Worm (Caenorhabditis elegans): ENCODE results near the gene ZC196.3.
"Not testable (repeated sequence)": the region's sequence is repeated elsewhere in the genome, so short reads cannot be mapped to it uniquely, and the experiment has no call there.

Gene ZC196.3

ce11 chrV:8736369-8736768 is at the start of gene ZC196.3:
Gene ZC196.3 (plus strand): TSS chrV:8736669.
- TF ChIP-seq K12H6.12 (tag; optimal IDR thresholded peaks at IDR 0.05), result no peak
- TF ChIP-seq nfya-1 (tag; optimal IDR thresholded peaks at IDR 0.05; ENCODE audit: borderline replicate concordance, insufficient read depth), result no peak
- no peak for TF ChIP-seq lir-1 (GFP tag; conservative IDR thresholded peaks at IDR 0.05)
- TF ChIP-seq ceh-91 (GFP tag; IDR thresholded peaks at IDR 0.05), result no peak
- TF ChIP-seq cebp-2 (GFP tag; IDR thresholded peaks at IDR 0.05), result no peak
- no peak for TF ChIP-seq mcd-1 (GFP tag; IDR thresholded peaks at IDR 0.05)

DNA sequence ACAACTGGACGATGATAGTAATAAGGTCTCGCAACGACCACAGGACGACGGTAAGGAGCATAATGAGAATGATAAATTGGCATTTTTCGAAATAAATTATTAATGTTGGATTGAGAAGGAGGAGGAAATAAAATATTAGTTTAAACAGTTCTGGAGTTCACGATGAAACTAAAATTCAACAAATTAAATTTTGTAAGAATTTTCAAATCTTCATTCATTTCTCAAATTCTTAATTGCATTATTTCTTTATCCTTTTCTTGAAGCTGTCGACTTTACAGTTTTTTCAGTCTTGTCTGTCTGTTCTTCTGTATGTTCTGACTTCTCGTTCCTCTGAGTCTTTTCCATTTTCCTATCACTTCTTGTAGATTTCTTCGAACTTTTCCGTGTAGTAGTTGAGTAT is 49.7 kb upstream of the ZC196.3 start, which contains the start of gene ZC190.7:
ZC190.7 (minus strand) TSS at position 101 of the 400 bp plus-strand sequence.
- TF ChIP-seq hrde-1 (tag; optimal IDR thresholded peaks at IDR 0.05; ENCODE audit: borderline replicate concordance) (no peak), dpff-1 (tag; optimal IDR thresholded peaks at IDR 0.05) (no peak)

DNA sequence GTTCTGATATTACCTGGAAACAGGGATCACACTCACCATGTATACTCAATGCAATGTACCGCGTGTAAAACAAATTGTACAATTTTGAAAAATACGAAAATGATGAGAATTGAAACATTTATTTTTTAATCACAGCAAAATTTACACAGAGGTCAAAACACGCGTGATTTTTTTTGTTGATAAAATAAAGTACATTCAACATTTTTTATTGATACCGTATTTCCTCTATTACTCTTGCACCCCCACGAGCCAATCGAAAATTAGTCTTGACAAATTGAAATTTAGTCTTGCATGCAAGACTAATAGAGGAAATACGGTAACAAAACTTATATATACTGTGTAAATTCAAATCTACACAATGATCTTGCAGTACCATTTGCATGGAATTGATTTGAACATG is 48.8 kb upstream of the ZC196.3 start, which contains the start of gene ZC190.8:
ZC190.8 (minus strand) TSS at position 101 of the 400 bp plus-strand sequence.
- TF ChIP-seq ceh-100 (GFP tag; IDR thresholded peaks at IDR 0.05), result no peak
- TF ChIP-seq ama-1 (optimal IDR thresholded peaks at IDR 0.05), result no peak
- TF ChIP-seq ama-1 (GFP tag; optimal IDR thresholded peaks at IDR 0.05), result no peak

- not testable (repeated sequence) for TF ChIP-seq lin-26 (GFP tag; IDR thresholded peaks at IDR 0.05); tlf-1 (GFP tag; optimal IDR thresholded peaks at IDR 0.05); bed-1 (GFP tag; IDR thresholded peaks at IDR 0.05)
Observed at ce11 chrV:8696218-8696617, 40.3 kb upstream of the ZC196.3 start, which contains the start of gene ZC190.10. Gene ZC190.10 (minus strand): TSS chrV:8696318.

- TF ChIP-seq madf-6 (GFP tag; IDR thresholded peaks at IDR 0.05) (no peak), sdz-38 (tag; optimal IDR thresholded peaks at IDR 0.05) (no peak), hlh-12 (tag; optimal IDR thresholded peaks at IDR 0.05) (no peak), akir-1 (GFP tag; optimal IDR thresholded peaks at IDR 0.05) (no peak), lsy-27 (tag; optimal IDR thresholded peaks at IDR 0.05; ENCODE audit: borderline replicate concordance, insufficient read depth) (no peak), attf-5 (GFP tag; optimal IDR thresholded peaks at IDR 0.05) (no peak), F57A8.1 (GFP tag; optimal IDR thresholded peaks at IDR 0.05) (no peak), hmg-20 (GFP tag; IDR thresholded peaks at IDR 0.05) (no peak), aptf-2 (GFP tag; conservative IDR thresholded peaks at IDR 0.05) (no peak), aptf-3 (GFP tag; IDR thresholded peaks at IDR 0.05) (no peak), ztf-26 (tag; optimal IDR thresholded peaks at IDR 0.05) (no peak), B0035.1 (tag; optimal IDR thresholded peaks at IDR 0.05) (no peak), zim-3 (tag; optimal IDR thresholded peaks at IDR 0.05) (no peak), lag-1 (GFP tag; IDR thresholded peaks at IDR 0.05) (no peak)
Observed at ce11 chrV:8711910-8712309, 24.6 kb upstream of the ZC196.3 start, which contains the start of gene ZC178.2. Gene ZC178.2 (minus strand): TSS chrV:8712010.

DNA sequence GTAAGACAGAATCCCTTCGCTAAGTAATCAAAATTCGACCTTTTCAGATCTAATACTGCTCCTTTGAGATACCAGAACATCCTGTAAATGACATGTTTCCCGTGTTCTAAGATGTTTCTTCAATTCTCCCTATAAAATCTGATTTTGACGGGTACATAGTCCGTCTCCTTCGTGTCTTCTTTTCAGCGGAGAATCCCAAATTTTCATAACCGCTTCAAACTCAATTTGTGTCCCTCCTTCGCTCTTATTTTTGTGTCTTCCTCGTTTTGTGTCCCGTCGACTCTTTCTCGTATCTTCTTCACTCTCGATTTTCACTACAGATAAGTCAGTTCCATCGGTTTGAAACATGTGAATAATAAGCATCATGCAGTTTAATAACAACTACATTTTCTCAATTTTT is 20.3 kb upstream of the ZC196.3 start, which contains the start of gene glr-5:
glr-5 (plus strand) TSS at position 321 of the 400 bp plus-strand sequence.
- TF ChIP-seq madf-8 (GFP tag; conservative IDR thresholded peaks at IDR 0.05) (no peak), ztf-6 (GFP tag; IDR thresholded peaks at IDR 0.05) (no peak), dox-1 (GFP tag; IDR thresholded peaks at IDR 0.05) (no peak), T07F8.4 (tag; optimal IDR thresholded peaks at IDR 0.05) (no peak), madf-6 (GFP tag; IDR thresholded peaks at IDR 0.05) (no peak), gei-17 (GFP tag; optimal IDR thresholded peaks at IDR 0.05) (no peak), zim-3 (tag; optimal IDR thresholded peaks at IDR 0.05) (no peak), attf-5 (GFP tag; optimal IDR thresholded peaks at IDR 0.05) (no peak), sdz-38 (tag; optimal IDR thresholded peaks at IDR 0.05) (no peak), nfya-2 (GFP tag; IDR thresholded peaks at IDR 0.05) (no peak), mxl-1 (tag; optimal IDR thresholded peaks at IDR 0.05) (no peak), atf-7 (tag; optimal IDR thresholded peaks at IDR 0.05) (no peak), ztf-25 (GFP tag; IDR thresholded peaks at IDR 0.05) (no peak), fkh-3 (tag; optimal IDR thresholded peaks at IDR 0.05) (no peak)
